Worm (Caenorhabditis elegans): Measurements from ENCODE around the gene F26F4.8.

The F26F4.8 gene

DNA sequence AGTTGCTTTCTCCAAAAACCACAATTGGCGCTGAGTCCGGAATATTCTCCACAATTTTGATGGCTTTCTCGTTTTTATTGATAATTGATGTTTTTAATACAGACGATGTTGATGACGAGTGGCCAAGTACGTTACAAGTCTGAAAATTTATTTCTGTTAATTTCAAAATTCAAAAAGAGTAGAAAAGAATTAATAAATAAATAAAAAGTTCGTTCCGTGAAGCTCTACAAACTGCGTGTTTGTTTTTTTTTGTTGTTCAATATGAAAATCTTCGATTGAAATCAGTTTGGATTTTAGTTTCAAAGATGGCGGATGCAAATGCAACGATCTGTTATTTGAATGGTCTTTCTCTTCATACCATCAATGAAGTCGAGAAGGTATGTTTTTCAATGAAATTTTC, 5.7 kb upstream of the F26F4.8 start, which contains the start of gene F26F4.2:
TSS of gene F26F4.2 (plus strand) at position 301 of the 400 bp plus-strand sequence.
- TF ChIP-seq madf-9 (GFP tag; conservative IDR thresholded peaks at IDR 0.05) = no peak
- no peak for TF ChIP-seq daf-19 (GFP tag; conservative IDR thresholded peaks at IDR 0.05)
- no peak for TF ChIP-seq ztf-11 (tag; optimal IDR thresholded peaks at IDR 0.05)
- no peak for TF ChIP-seq nhr-76 (tag; optimal IDR thresholded peaks at IDR 0.05)
- TF ChIP-seq sdz-12 (GFP tag; optimal IDR thresholded peaks at IDR 0.05) = no peak
- TF ChIP-seq fos-1 (tag; optimal IDR thresholded peaks at IDR 0.05) = no peak

- TF ChIP-seq ceh-62 (tag; optimal IDR thresholded peaks at IDR 0.05) (no peak), nhr-48 (tag; optimal IDR thresholded peaks at IDR 0.05) (no peak), spr-3 (GFP tag; optimal IDR thresholded peaks at IDR 0.05) (no peak), tra-1 (GFP tag; IDR thresholded peaks at IDR 0.05) (no peak), lin-29 (GFP tag; IDR thresholded peaks at IDR 0.05) (no peak), ceh-44 (GFP tag; IDR thresholded peaks at IDR 0.05) (no peak), lir-3 (tag; optimal IDR thresholded peaks at IDR 0.05) (no peak), F44E2.7 (GFP tag; IDR thresholded peaks at IDR 0.05) (no peak), pqm-1 (tag; optimal IDR thresholded peaks at IDR 0.05) (no peak), php-3 (GFP tag; IDR thresholded peaks at IDR 0.05) (no peak), F10B5.3 (tag; optimal IDR thresholded peaks at IDR 0.05) (no peak), hlh-30 (tag; optimal IDR thresholded peaks at IDR 0.05; ENCODE audit: insufficient read depth) (no peak), rbr-2 (tag; optimal IDR thresholded peaks at IDR 0.05) (no peak), aly-2 (tag; optimal IDR thresholded peaks at IDR 0.05) (no peak), spr-1 (tag; optimal IDR thresholded peaks at IDR 0.05) (no peak), duxl-1 (tag; optimal IDR thresholded peaks at IDR 0.05; ENCODE audit: poor library complexity) (no peak), unc-130 (GFP tag; optimal IDR thresholded peaks at IDR 0.05) (no peak)
Measured at ce11 chrIII:4909938-4910337, 4.7 kb upstream of the F26F4.8 start, which contains the start of gene F26F4.12. Gene F26F4.12 (minus strand): TSS chrIII:4910038.

DNA sequence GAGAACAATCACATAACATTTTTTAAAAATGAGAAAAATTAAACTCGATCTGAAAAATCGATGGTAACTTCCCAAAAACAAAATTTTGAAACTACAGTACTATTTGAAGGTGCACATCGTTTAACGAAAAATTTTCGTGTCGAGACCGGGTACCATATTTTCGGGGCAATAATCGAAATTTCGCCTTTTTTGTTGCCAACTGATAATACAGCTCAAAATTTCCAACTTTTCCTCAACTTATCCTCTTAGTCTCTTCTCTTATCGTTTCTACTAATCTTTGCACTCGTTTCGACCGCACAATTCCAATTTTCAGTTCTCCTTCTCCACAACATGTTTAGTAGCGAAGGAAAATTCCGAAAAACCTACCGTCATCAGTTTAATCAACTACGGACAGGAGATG, 1.6 kb upstream of the F26F4.8 start, which contains the start of gene rom-1:
TSS of gene rom-1 (plus strand) at position 301 of the 400 bp plus-strand sequence.
- TF ChIP-seq R02D3.7 (tag; optimal IDR thresholded peaks at IDR 0.05) (no peak), lin-1 (GFP tag; IDR thresholded peaks at IDR 0.05) (no peak), tra-1 (GFP tag; IDR thresholded peaks at IDR 0.05) (no peak), snpc-4 (tag; optimal IDR thresholded peaks at IDR 0.05) (no peak)

DNA sequence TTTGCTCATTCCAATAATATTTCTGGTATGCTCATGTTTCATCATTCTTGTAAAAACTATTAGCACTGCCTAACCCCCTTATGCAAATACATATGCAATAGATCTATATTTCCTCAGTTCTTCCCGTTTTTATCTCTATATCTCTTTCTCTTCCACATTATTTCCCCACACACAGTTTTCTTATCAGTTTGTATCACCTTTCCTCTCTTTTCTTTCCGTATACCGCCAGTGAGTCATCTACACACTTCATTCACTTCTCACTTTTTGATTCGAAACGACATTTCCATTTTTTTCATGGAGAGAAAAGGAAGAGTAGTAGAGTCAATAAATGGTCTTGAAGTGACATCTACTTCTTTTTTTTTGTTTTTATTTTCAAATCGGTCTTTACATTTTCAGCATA, 1.1 kb upstream of the F26F4.8 start:
- TF ChIP-seq egl-27 (tag; optimal IDR thresholded peaks at IDR 0.05) (no peak), ztf-11 (tag; optimal IDR thresholded peaks at IDR 0.05) (no peak), sdz-12 (GFP tag; optimal IDR thresholded peaks at IDR 0.05) (no peak), lsy-2 (tag; optimal IDR thresholded peaks at IDR 0.05) (no peak), nhr-25 (tag; optimal IDR thresholded peaks at IDR 0.05; ENCODE audit: borderline replicate concordance, insufficient read depth) (no peak), dmd-6 (GFP tag; IDR thresholded peaks at IDR 0.05) (peak; percentile 33; the same call in 1 of the 2 replicates), gei-8 (GFP tag; optimal IDR thresholded peaks at IDR 0.05) (no peak), nhr-6 (tag; optimal IDR thresholded peaks at IDR 0.05) (no peak), dve-1 (tag; optimal IDR thresholded peaks at IDR 0.05; ENCODE audit: insufficient read depth) (peak; percentile 35), tag-97 (GFP tag; IDR thresholded peaks at IDR 0.05) (no peak), daf-16 (GFP tag; optimal IDR thresholded peaks at IDR 0.05) (no peak), daf-16 (tag; optimal IDR thresholded peaks at IDR 0.05) (peak; percentile 16), nhr-28 (tag; optimal IDR thresholded peaks at IDR 0.05) (peak; percentile 75), mes-2 (tag; optimal IDR thresholded peaks at IDR 0.05; ENCODE audit: poor library complexity, severe bottlenecking) (peak; percentile 22), mxl-3 (GFP tag; optimal IDR thresholded peaks at IDR 0.05) (peak; percentile 25), ceh-44 (GFP tag; IDR thresholded peaks at IDR 0.05) (no peak), zfp-3 (GFP tag; conservative IDR thresholded peaks at IDR 0.05) (no peak), mdt-29 (GFP tag; IDR thresholded peaks at IDR 0.05) (no peak), pqm-1 (tag; optimal IDR thresholded peaks at IDR 0.05) (peak; percentile 68), lin-29 (GFP tag; IDR thresholded peaks at IDR 0.05) (no peak), egl-43 (GFP tag; IDR thresholded peaks at IDR 0.05) (no peak), dpl-1 (GFP tag; optimal IDR thresholded peaks at IDR 0.05) (peak; percentile 25), lim-7 (GFP tag; IDR thresholded peaks at IDR 0.05) (no peak), lin-13 (GFP tag; optimal IDR thresholded peaks at IDR 0.05) (no peak), arid-1 (GFP tag; conservative IDR thresholded peaks at IDR 0.05) (no peak), php-3 (GFP tag; IDR thresholded peaks at IDR 0.05) (no peak), nhr-42 (GFP tag; IDR thresholded peaks at IDR 0.05) (no peak)
